Worm (Caenorhabditis elegans): ENCODE data around the gene paic-1.

DNA sequence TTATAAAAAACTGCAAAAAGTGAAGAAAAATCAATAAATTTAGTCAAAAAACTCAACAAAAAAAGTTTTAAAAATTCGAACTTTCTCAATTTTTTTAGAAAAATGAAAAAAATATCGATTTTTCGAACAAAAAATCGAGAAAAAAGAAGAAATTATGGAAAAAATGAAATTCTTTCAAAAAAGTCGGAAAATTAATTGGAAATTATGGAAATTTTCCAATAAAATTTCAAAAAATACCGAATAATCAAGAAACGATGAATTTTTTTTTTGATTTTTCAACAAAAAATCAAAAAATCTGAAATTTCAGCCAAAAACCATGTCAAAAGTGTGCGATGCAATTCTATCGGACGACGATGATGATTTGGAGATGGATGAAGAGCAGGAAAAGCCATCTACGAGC is 43.6 kb downstream of the paic-1 start, which contains the start of gene H20J04.4:
- TF ChIP-seq ama-1 (optimal IDR thresholded peaks at IDR 0.05) (no peak), C08G9.2 (tag; optimal IDR thresholded peaks at IDR 0.05) (no peak), ceh-6 (GFP tag; optimal IDR thresholded peaks at IDR 0.05) (no peak), zip-5 (tag; optimal IDR thresholded peaks at IDR 0.05) (no peak), ceh-30 (tag; optimal IDR thresholded peaks at IDR 0.05) (no peak), ahr-1 (tag; optimal IDR thresholded peaks at IDR 0.05) (no peak), tbx-7 (tag; optimal IDR thresholded peaks at IDR 0.05) (no peak)
